Fruit fly (Drosophila melanogaster) whole organism, embryonic: ENCODE data around the gene CG13059.

Source experiments
- Asciz ChIP-seq: fragments of 200-800 bp; sonication (Bioruptor generic); optimal IDR thresholded peaks from 2 replicates; lab custom pipeline; 2017; ENCODE audit warnings: missing biosample characterization, mild to moderate bottlenecking, missing genetic modification characterization, missing genetic modification reagents
- Bgb ChIP-seq: fragments of 200-800 bp; sonication (Bioruptor generic); IDR thresholded peaks from 2 replicates; pipeline ENCODE4 v1.3.6; 2022; ENCODE audit warnings: missing biosample characterization, missing genetic modification characterization; ENCODE audit not compliant: partially characterized antibody
- Blimp-1 ChIP-seq: fragments of 200-800 bp; sonication (Bioruptor generic); optimal IDR thresholded peaks from 3 replicates; lab custom pipeline; 2018; ENCODE audit warnings: missing biosample characterization, missing genetic modification characterization, mild to moderate bottlenecking, moderate library complexity, missing genetic modification reagents
- C15 ChIP-seq: fragments of 200-800 bp; sonication (Bioruptor generic); IDR thresholded peaks from 3 replicates; pipeline ENCODE4 v1.3.6; 2022; ENCODE audit warnings: missing biosample characterization, missing genetic modification characterization
- CG1024 ChIP-seq: fragments of 200-800 bp; sonication (Bioruptor generic); IDR thresholded peaks from 2 replicates; pipeline ENCODE4 v1.3.6; 2022; ENCODE audit warnings: missing biosample characterization, missing genetic modification characterization
- CG10267 ChIP-seq: fragments of 200-800 bp; sonication (Bioruptor generic); optimal IDR thresholded peaks from 2 replicates; lab custom pipeline; 2018; ENCODE audit warnings: missing biosample characterization, mild to moderate bottlenecking, missing genetic modification characterization, moderate library complexity
- CG11093 ChIP-seq: fragments of 200-800 bp; sonication (Bioruptor generic); IDR thresholded peaks from 3 replicates; pipeline ENCODE4 v1.3.6; 2022; ENCODE audit warnings: missing biosample characterization, missing genetic modification characterization
- CG11504 ChIP-seq: fragments of 200-800 bp; sonication (Bioruptor generic); optimal IDR thresholded peaks from 3 replicates; lab custom pipeline; 2019; ENCODE audit warnings: missing biosample characterization, mild to moderate bottlenecking, missing genetic modification characterization, moderate library complexity
- CG13287 ChIP-seq: fragments of 200-800 bp; sonication (Bioruptor generic); IDR thresholded peaks from 2 replicates; pipeline ENCODE4 v1.3.6; 2022; ENCODE audit warnings: missing biosample characterization, missing genetic modification characterization; ENCODE audit not compliant: partially characterized antibody
- CG14965 ChIP-seq: fragments of 200-800 bp; sonication (Bioruptor generic); optimal IDR thresholded peaks from 2 replicates; lab custom pipeline; 2016; ENCODE audit warnings: missing biosample characterization, missing genetic modification characterization, borderline replicate concordance
- CG16813 ChIP-seq: fragments of 200-800 bp; sonication (Bioruptor generic); IDR thresholded peaks from 3 replicates; pipeline ENCODE4 v1.3.6; 2022; ENCODE audit warnings: missing biosample characterization, missing genetic modification characterization; ENCODE audit not compliant: partially characterized antibody
- CG17361 ChIP-seq: fragments of 200-800 bp; sonication (Bioruptor generic); IDR thresholded peaks from 3 replicates; pipeline ENCODE4 v1.3.6; 2022; ENCODE audit warnings: missing biosample characterization, missing genetic modification characterization
- CG18011 ChIP-seq: fragments of 200-800 bp; sonication (Bioruptor generic); optimal IDR thresholded peaks from 2 replicates; lab custom pipeline; 2017; ENCODE audit warnings: missing biosample characterization, missing genetic modification characterization, mild to moderate bottlenecking, moderate library complexity, missing genotype
- CG2129 ChIP-seq: fragments of 200-800 bp; sonication (Bioruptor generic); IDR thresholded peaks from 2 replicates; pipeline ENCODE4 v1.3.6; 2022; ENCODE audit warnings: missing biosample characterization, missing genetic modification characterization; ENCODE audit not compliant: partially characterized antibody
- CG3995 ChIP-seq: fragments of 200-800 bp; sonication (Bioruptor generic); optimal IDR thresholded peaks from 3 replicates; lab custom pipeline; 2016; ENCODE audit warnings: missing biosample characterization, missing genetic modification characterization
- CG42726 ChIP-seq: fragments of 200-800 bp; sonication (Bioruptor generic); IDR thresholded peaks from 2 replicates; pipeline ENCODE4 v1.3.6; 2022; ENCODE audit warnings: missing biosample characterization, missing genetic modification characterization; ENCODE audit not compliant: partially characterized antibody
- CG43689 ChIP-seq: fragments of 200-800 bp; sonication (Bioruptor generic); IDR thresholded peaks from 2 replicates; pipeline ENCODE4 v1.3.6; 2022; ENCODE audit warnings: missing biosample characterization, missing genetic modification characterization
- CG4854 ChIP-seq: fragments of 200-800 bp; sonication (Bioruptor generic); optimal IDR thresholded peaks from 2 replicates; lab custom pipeline; 2016; ENCODE audit warnings: missing biosample characterization, missing genetic modification characterization, inconsistent platforms
- CG5245 ChIP-seq: fragments of 200-800 bp; sonication (Bioruptor generic); optimal IDR thresholded peaks from 3 replicates; lab custom pipeline; 2016; ENCODE audit warnings: missing biosample characterization, missing genetic modification characterization
- CG8281 ChIP-seq: fragments of 200-800 bp; sonication (Bioruptor generic); optimal IDR thresholded peaks from 2 replicates; lab custom pipeline; 2018; ENCODE audit warnings: missing biosample characterization, mild to moderate bottlenecking, missing genetic modification characterization, moderate library complexity
- Camta ChIP-seq: fragments of 200-800 bp; sonication (Bioruptor generic); optimal IDR thresholded peaks from 2 replicates; lab custom pipeline; 2016; ENCODE audit warnings: missing biosample characterization, missing genetic modification characterization
- D19A ChIP-seq: fragments of 200-800 bp; optimal IDR thresholded peaks from 3 replicates; lab custom pipeline; 2019; ENCODE audit warnings: missing biosample characterization, mild to moderate bottlenecking, missing genetic modification characterization, moderate library complexity
- Doc3 ChIP-seq: fragments of 200-800 bp; sonication (Bioruptor generic); IDR thresholded peaks from 3 replicates; pipeline ENCODE4 v1.3.6; 2022; ENCODE audit warnings: missing biosample characterization, missing genetic modification characterization; ENCODE audit not compliant: partially characterized antibody
- E2f1 ChIP-seq: fragments of 200-800 bp; sonication (Bioruptor generic); IDR thresholded peaks from 2 replicates; pipeline ENCODE4 v1.3.6; 2022; ENCODE audit warnings: missing biosample characterization, missing genetic modification characterization
- Ets65A ChIP-seq: fragments of 200-800 bp; sonication (Bioruptor generic); peaks from one replicate; lab custom pipeline; 2016; ENCODE audit warnings: missing biosample characterization, missing genetic modification characterization
- GATAe ChIP-seq: fragments of 200-800 bp; sonication (Bioruptor generic); conservative IDR thresholded peaks from 2 replicates; pipeline ENCODE4 v1.3.6; 2022; ENCODE audit warnings: missing biosample characterization, missing genetic modification characterization
- Hey ChIP-seq: fragments of 200-800 bp; sonication (Bioruptor generic); optimal IDR thresholded peaks from 3 replicates; lab custom pipeline; 2018; ENCODE audit warnings: missing biosample characterization, mild to moderate bottlenecking, missing genetic modification characterization
- Rx ChIP-seq: fragments of 200-800 bp; sonication (Bioruptor generic); IDR thresholded peaks from 2 replicates; pipeline ENCODE4 v1.3.6; 2022; ENCODE audit warnings: missing biosample characterization, missing genetic modification characterization
- Sry-δ ChIP-seq: fragments of 200-800 bp; sonication (Bioruptor generic); optimal IDR thresholded peaks from 2 replicates; lab custom pipeline; 2016; ENCODE audit warnings: missing biosample characterization, missing genetic modification characterization
- ara ChIP-seq: fragments of 200-800 bp; sonication (Bioruptor generic); IDR thresholded peaks from 2 replicates; pipeline ENCODE4 v1.3.6; 2022; ENCODE audit warnings: missing biosample characterization, missing genetic modification characterization
- bigmax ChIP-seq: fragments of 200-800 bp; sonication (Bioruptor generic); optimal IDR thresholded peaks from 2 replicates; lab custom pipeline; 2018; ENCODE audit warnings: missing biosample characterization, mild to moderate bottlenecking, missing genetic modification characterization
- bsh ChIP-seq, 2 experiments: fragments of 200-800 bp; sonication (Bioruptor generic); optimal IDR thresholded peaks; 2 replicates each; lab custom pipeline; 2017 to 2018; ENCODE audit warnings: mild to moderate bottlenecking in 2 of 2, missing biosample characterization in 2 of 2, missing genetic modification characterization in 2 of 2, moderate library complexity in 1 of 2
- caup ChIP-seq: fragments of 200-800 bp; sonication (Bioruptor generic); optimal IDR thresholded peaks from 3 replicates; lab custom pipeline; 2017; ENCODE audit warnings: missing biosample characterization, mild to moderate bottlenecking, missing genetic modification characterization, moderate library complexity; ENCODE audit not compliant: severe bottlenecking
- croc ChIP-seq: fragments of 200-800 bp; sonication (Bioruptor generic); conservative IDR thresholded peaks from 3 replicates; pipeline ENCODE4 v1.3.6; 2022; ENCODE audit warnings: missing biosample characterization, missing genetic modification characterization
- crp ChIP-seq, 2 experiments: fragments of 200-800 bp; sonication (Bioruptor generic); optimal IDR thresholded peaks; 2 replicates in 1 of 2; 3 replicates in 1 of 2; lab custom pipeline; 2017; ENCODE audit warnings: missing biosample characterization in 2 of 2, missing genetic modification characterization in 2 of 2, mild to moderate bottlenecking in 1 of 2, moderate library complexity in 1 of 2
- dati ChIP-seq: fragments of 200-800 bp; sonication (Bioruptor generic); IDR thresholded peaks from 2 replicates; pipeline ENCODE4 v1.3.6; 2022; ENCODE audit warnings: missing biosample characterization, missing genetic modification characterization
- ewg ChIP-seq: fragments of 200-800 bp; sonication (Bioruptor generic); optimal IDR thresholded peaks from 3 replicates; lab custom pipeline; 2017; ENCODE audit warnings: mild to moderate bottlenecking, missing biosample characterization, missing genetic modification reagents, missing genetic modification characterization
- inv ChIP-seq: fragments of 200-800 bp; sonication (Bioruptor generic); IDR thresholded peaks from 2 replicates; pipeline ENCODE4 v1.3.6; 2022; ENCODE audit warnings: missing biosample characterization, missing genetic modification characterization; ENCODE audit not compliant: partially characterized antibody
- lola ChIP-seq, 3 experiments: fragments of >200 bp in 2 of 3; fragments of 200-800 bp in 1 of 3; sonication (Bioruptor generic) in 1 of 3; optimal IDR thresholded peaks; 2 replicates each; lab custom pipeline; 2017 to 2019; ENCODE audit warnings: missing biosample characterization in 3 of 3, missing genetic modification characterization in 3 of 3, mild to moderate bottlenecking in 1 of 3, moderate library complexity in 1 of 3
- nmo ChIP-seq: fragments of 200-800 bp; sonication (Bioruptor generic); optimal IDR thresholded peaks from 2 replicates; lab custom pipeline; 2018; ENCODE audit warnings: missing biosample characterization, mild to moderate bottlenecking, missing genetic modification characterization, moderate library complexity
- org-1 ChIP-seq: fragments of 200-800 bp; sonication (Bioruptor generic); optimal IDR thresholded peaks from 2 replicates; lab custom pipeline; 2017; ENCODE audit warnings: missing biosample characterization, missing genetic modification characterization
- otp ChIP-seq: fragments of 200-800 bp; sonication (Bioruptor generic); IDR thresholded peaks from 3 replicates; pipeline ENCODE4, ENCODE4 v1.3.6; 2022; ENCODE audit warnings: missing biosample characterization, missing genetic modification characterization
- pfk ChIP-seq: fragments of 200-800 bp; sonication (Bioruptor generic); optimal IDR thresholded peaks from 2 replicates; lab custom pipeline; 2018; ENCODE audit warnings: missing biosample characterization, mild to moderate bottlenecking, missing genetic modification characterization, moderate library complexity
- rib ChIP-seq: fragments of 200-800 bp; sonication (Bioruptor generic); IDR thresholded peaks from 2 replicates; pipeline ENCODE4 v1.3.6; 2022; ENCODE audit warnings: missing biosample characterization, missing genetic modification characterization
- schlank ChIP-seq: fragments of 200-800 bp; sonication (Bioruptor generic); optimal IDR thresholded peaks from 2 replicates; lab custom pipeline; 2018; ENCODE audit warnings: missing biosample characterization, mild to moderate bottlenecking, missing genetic modification characterization
- sd ChIP-seq: fragments of 200-800 bp; sonication (Bioruptor generic); optimal IDR thresholded peaks from 3 replicates; lab custom pipeline; 2018; ENCODE audit warnings: missing biosample characterization, mild to moderate bottlenecking, missing genetic modification characterization, moderate library complexity
- sens-2 ChIP-seq: fragments of 200-800 bp; sonication (Bioruptor generic); IDR thresholded peaks from 2 replicates; pipeline ENCODE4 v1.3.6; 2022; ENCODE audit warnings: missing biosample characterization, missing genetic modification characterization
- sob ChIP-seq: fragments of 200-800 bp; sonication (Bioruptor generic); IDR thresholded peaks from 2 replicates; pipeline ENCODE4 v1.3.6; 2022; ENCODE audit warnings: missing biosample characterization, missing genetic modification characterization
- stc ChIP-seq: fragments of 200-800 bp; sonication (Bioruptor generic); IDR thresholded peaks from 2 replicates; pipeline ENCODE4 v1.3.6; 2022; ENCODE audit warnings: missing biosample characterization, missing genetic modification characterization
- wdn ChIP-seq: fragments of 200-800 bp; sonication (Bioruptor generic); IDR thresholded peaks from 2 replicates; pipeline ENCODE4 v1.3.6; 2022; ENCODE audit warnings: missing biosample characterization, missing genetic modification characterization

CG13059 gene

DNA sequence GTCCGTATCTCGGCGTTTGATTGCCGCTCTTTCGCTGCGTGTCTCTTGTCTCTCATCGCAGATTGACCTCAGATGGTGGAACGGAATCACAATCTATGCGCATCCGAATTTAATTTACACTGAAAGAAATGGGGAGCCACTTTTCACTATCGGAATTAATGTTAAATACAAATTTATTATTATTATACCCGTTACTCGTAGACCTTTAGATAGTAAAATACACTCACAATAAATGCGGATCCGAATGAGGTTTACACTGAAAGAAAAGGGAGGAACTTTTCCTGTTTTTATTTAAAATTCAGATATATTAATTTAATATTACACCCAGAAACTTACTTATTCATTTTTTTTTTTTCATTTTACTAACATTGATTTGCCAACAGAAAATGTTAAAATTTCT, 34.4 kb upstream of the CG13059 start (continued):
- TF ChIP-seq CG3995 (no peak), sd (tag; lab: Kevin White, UChicago) (no peak), CG11093 (no peak), dati (GFP tag; lab: Robert Waterston, UW) (no peak), sob (GFP tag; lab: Robert Waterston, UW) (no peak), GATAe (GFP tag; lab: Robert Waterston, UW) (no peak), bsh (GFP tag; optimal IDR thresholded peaks at IDR 0.05; lab: Kevin White, UChicago) (no peak), CG14965 (GFP tag; lab: Kevin White, UChicago) (no peak), caup (GFP tag; lab: Kevin White, UChicago) (no peak), C15 (GFP tag; lab: Robert Waterston, UW) (no peak), CG18011 (no peak), Blimp-1 (GFP tag; lab: Kevin White, UChicago) (peak; percentile 22), crp (GFP tag; optimal IDR thresholded peaks at IDR 0.05; lab: Kevin White, UChicago) (no peak), rib (GFP tag; lab: Robert Waterston, UW) (no peak), nmo (GFP tag; lab: Kevin White, UChicago) (peak; percentile 2), otp (GFP tag; lab: Robert Waterston, UW) (no peak), CG10267 (tag; lab: Kevin White, UChicago) (no peak), CG13287 (GFP tag; lab: Robert Waterston, UW) (no peak), CG1024 (GFP tag; lab: Robert Waterston, UW) (no peak), croc (GFP tag; lab: Robert Waterston, UW) (no peak), Ets65A (GFP tag; lab: Kevin White, UChicago) (no peak), Rx (GFP tag; lab: Robert Waterston, UW) (no peak), CG11504 (tag; lab: Kevin White, UChicago) (no peak), inv (no peak), org-1 (GFP tag; lab: Kevin White, UChicago) (no peak), CG16813 (GFP tag; lab: Robert Waterston, UW) (no peak), Bgb (GFP tag; lab: Robert Waterston, UW) (no peak), schlank (tag; lab: Kevin White, UChicago) (no peak), ewg (GFP tag; lab: Kevin White, UChicago) (no peak), Asciz (GFP tag; lab: Kevin White, UChicago) (no peak), Doc3 (GFP tag; lab: Robert Waterston, UW) (no peak), CG17361 (GFP tag; lab: Robert Waterston, UW) (no peak), CG43689 (no peak), CG5245 (GFP tag; lab: Kevin White, UChicago) (no peak), bigmax (GFP tag; lab: Kevin White, UChicago) (no peak), sens-2 (GFP tag; lab: Robert Waterston, UW) (no peak), stc (0 out of 2 replicates have a peak, but pooled peaks have one; percentile 26), ara (GFP tag; lab: Robert Waterston, UW) (no peak), wdn (GFP tag; lab: Robert Waterston, UW) (no peak), D19A (tag; lab: Kevin White, UChicago) (no peak), Hey (tag; lab: Kevin White, UChicago) (no peak), lola (GFP tag; optimal IDR thresholded peaks at IDR 0.05; lab: Kevin White, UChicago) (no peak), Camta (GFP tag; lab: Kevin White, UChicago) (no peak), E2f1 (peak; percentile 33; the same call in 1 of the 2 replicates), pfk (GFP tag; lab: Kevin White, UChicago) (no peak), CG4854 (GFP tag; lab: Kevin White, UChicago) (no peak), Sry-δ (GFP tag; lab: Kevin White, UChicago) (no peak), CG8281 (tag; lab: Kevin White, UChicago) (no peak), CG42726 (GFP tag; lab: Robert Waterston, UW) (no peak), CG2129 (GFP tag; lab: Robert Waterston, UW) (no peak)
